Fruit fly (Drosophila melanogaster) whole organism, embryonic: ENCODE data around the gene CG17327.

Experiments used
- Adf1 ChIP-seq: fragments of 200-800 bp; sonication (Bioruptor generic); IDR thresholded peaks from 2 replicates; pipeline ENCODE4 v1.3.6; 2022; ENCODE audit warnings: missing biosample characterization, missing genetic modification characterization
- CG10979 ChIP-seq: fragments of 200-800 bp; sonication (Bioruptor generic); optimal IDR thresholded peaks from 2 replicates; lab custom pipeline; 2018; ENCODE audit warnings: missing biosample characterization, mild to moderate bottlenecking, missing genetic modification characterization, moderate library complexity
- CG11560 ChIP-seq: fragments of 200-800 bp; sonication (Bioruptor generic); IDR thresholded peaks from 3 replicates; pipeline ENCODE4 v1.3.6; 2022; ENCODE audit warnings: missing biosample characterization, missing genetic modification characterization
- CG12299 ChIP-seq: fragments of 200-800 bp; sonication (Bioruptor generic); optimal IDR thresholded peaks from 2 replicates; lab custom pipeline; 2018; ENCODE audit warnings: missing biosample characterization, mild to moderate bottlenecking, missing genetic modification characterization
- CG12391 ChIP-seq: fragments of 200-800 bp; sonication (Bioruptor generic); optimal IDR thresholded peaks from 3 replicates; lab custom pipeline; 2018; ENCODE audit warnings: missing biosample characterization, mild to moderate bottlenecking, missing genetic modification characterization, moderate library complexity
- CG13894 ChIP-seq: fragments of 200-800 bp; sonication (Bioruptor generic); optimal IDR thresholded peaks from 3 replicates; lab custom pipeline; 2018; ENCODE audit warnings: missing biosample characterization, mild to moderate bottlenecking, missing genetic modification characterization, moderate library complexity
- CG14050 ChIP-seq: fragments of 200-800 bp; sonication (Bioruptor generic); IDR thresholded peaks from 3 replicates; pipeline ENCODE4 v1.3.6; 2022; ENCODE audit warnings: missing biosample characterization, missing genetic modification characterization
- CG17612 ChIP-seq: fragments of 200-800 bp; sonication (Bioruptor generic); IDR thresholded peaks from 2 replicates; pipeline ENCODE4 v1.3.6; 2022; ENCODE audit warnings: missing biosample characterization, missing genetic modification characterization
- CG17829 ChIP-seq: fragments of 200-800 bp; optimal IDR thresholded peaks from 2 replicates; lab custom pipeline; 2019; ENCODE audit warnings: missing biosample characterization, mild to moderate bottlenecking, missing genetic modification characterization, moderate library complexity
- CG2116 ChIP-seq: fragments of 200-800 bp; sonication (Bioruptor generic); optimal IDR thresholded peaks from 3 replicates; lab custom pipeline; 2018; ENCODE audit warnings: missing biosample characterization, mild to moderate bottlenecking, missing genetic modification characterization
- CG30020 ChIP-seq: fragments of 200-800 bp; optimal IDR thresholded peaks from 2 replicates; lab custom pipeline; 2019; ENCODE audit warnings: missing biosample characterization, mild to moderate bottlenecking, missing genetic modification characterization, moderate library complexity
- CG32532 ChIP-seq: fragments of 200-800 bp; sonication (Bioruptor generic); IDR thresholded peaks from 2 replicates; pipeline ENCODE4 v1.3.6; 2022; ENCODE audit warnings: missing biosample characterization, missing genetic modification characterization
- CG34224 ChIP-seq: fragments of 200-800 bp; sonication (Bioruptor generic); IDR thresholded peaks from 3 replicates; pipeline ENCODE4 v1.3.6; 2022; ENCODE audit warnings: missing biosample characterization, missing genetic modification characterization; ENCODE audit not compliant: partially characterized antibody
- CG34422 ChIP-seq: fragments of 200-800 bp; sonication (Bioruptor generic); IDR thresholded peaks from 3 replicates; pipeline ENCODE4 v1.3.6; 2022; ENCODE audit warnings: missing biosample characterization, missing genetic modification characterization
- CG3847 ChIP-seq: fragments of 200-800 bp; sonication (Bioruptor generic); IDR thresholded peaks from 2 replicates; pipeline ENCODE4 v1.3.6; 2022; ENCODE audit warnings: missing biosample characterization, missing genetic modification characterization
- CG4820 ChIP-seq: fragments of 200-800 bp; sonication (Bioruptor generic); optimal IDR thresholded peaks from 3 replicates; lab custom pipeline; 2016; ENCODE audit warnings: missing biosample characterization, missing genetic modification characterization
- CG6791 ChIP-seq: fragments of 200-800 bp; sonication (Bioruptor generic); IDR thresholded peaks from 3 replicates; pipeline ENCODE4 v1.3.6; 2022; ENCODE audit warnings: missing biosample characterization, missing genetic modification characterization; ENCODE audit not compliant: partially characterized antibody
- CG8478 ChIP-seq: fragments of >200 bp; optimal IDR thresholded peaks from 2 replicates; lab custom pipeline; 2018
- CG9797 ChIP-seq: fragments of 200-800 bp; sonication (Bioruptor generic); optimal IDR thresholded peaks from 3 replicates; lab custom pipeline; 2018; ENCODE audit warnings: missing biosample characterization, mild to moderate bottlenecking, missing genetic modification characterization
- Dll ChIP-seq: fragments of 200-800 bp; sonication (Bioruptor generic); IDR thresholded peaks from 4 replicates; pipeline ENCODE4 v1.3.6; 2022; ENCODE audit warnings: missing biosample characterization, missing genetic modification characterization; ENCODE audit not compliant: partially characterized antibody
- Ets97D ChIP-seq: fragments of 200-800 bp; sonication (Bioruptor generic); optimal IDR thresholded peaks from 3 replicates; lab custom pipeline; 2016; ENCODE audit warnings: missing biosample characterization, missing genetic modification characterization
- Fer3 ChIP-seq: fragments of 200-800 bp; sonication (Bioruptor generic); optimal IDR thresholded peaks from 2 replicates; lab custom pipeline; 2018; ENCODE audit warnings: missing biosample characterization, mild to moderate bottlenecking, missing genetic modification characterization, moderate library complexity
- HLH4C ChIP-seq: fragments of 200-800 bp; sonication (Bioruptor generic); IDR thresholded peaks from 3 replicates; pipeline ENCODE4 v1.3.6; 2022; ENCODE audit warnings: missing biosample characterization, missing genetic modification characterization; ENCODE audit not compliant: partially characterized antibody
- Hand ChIP-seq: fragments of 200-800 bp; sonication (Bioruptor generic); optimal IDR thresholded peaks from 2 replicates; lab custom pipeline; 2017; ENCODE audit warnings: mild to moderate bottlenecking, missing biosample characterization, missing genetic modification reagents, missing genetic modification characterization
- Lhr ChIP-seq: fragments of 200-800 bp; sonication (Bioruptor generic); optimal IDR thresholded peaks from 3 replicates; lab custom pipeline; 2017; ENCODE audit warnings: mild to moderate bottlenecking, missing biosample characterization, missing genetic modification reagents, missing genetic modification characterization
- MESR4 ChIP-seq: fragments of 200-800 bp; sonication (Bioruptor generic); optimal IDR thresholded peaks from 2 replicates; lab custom pipeline; 2018; ENCODE audit warnings: missing biosample characterization, mild to moderate bottlenecking, missing genetic modification characterization, moderate library complexity
- Meics ChIP-seq: fragments of 200-800 bp; sonication (Bioruptor generic); optimal IDR thresholded peaks from 2 replicates; lab custom pipeline; 2017; ENCODE audit warnings: missing biosample characterization, mild to moderate bottlenecking, missing genetic modification characterization
- Sin3A ChIP-seq: fragments of >200 bp; optimal IDR thresholded peaks from 2 replicates; lab custom pipeline; 2018
- Tbp ChIP-seq: fragments of >200 bp; optimal IDR thresholded peaks from 2 replicates; lab custom pipeline; 2018; ENCODE audit warnings: missing biosample characterization, missing genetic modification characterization
- YL-1 ChIP-seq: fragments of 200-800 bp; sonication (Bioruptor generic); optimal IDR thresholded peaks from 3 replicates; lab custom pipeline; 2017; ENCODE audit warnings: missing biosample characterization, mild to moderate bottlenecking, missing genetic modification characterization
- aop ChIP-seq: fragments of 200-800 bp; sonication (Bioruptor generic); IDR thresholded peaks from 2 replicates; pipeline ENCODE4 v1.3.6; 2022; ENCODE audit warnings: missing biosample characterization, missing genetic modification characterization
- bbx ChIP-seq: fragments of 200-800 bp; sonication (Bioruptor generic); IDR thresholded peaks from 2 replicates; pipeline ENCODE4 v1.3.6; 2022; ENCODE audit warnings: missing biosample characterization, missing genetic modification characterization; ENCODE audit not compliant: partially characterized antibody
- gfzf ChIP-seq: fragments of 200-800 bp; sonication (Bioruptor generic); optimal IDR thresholded peaks from 2 replicates; lab custom pipeline; 2016; ENCODE audit warnings: missing biosample characterization, mild to moderate bottlenecking, missing genetic modification characterization, moderate library complexity
- hkb ChIP-seq, 2 experiments: fragments of 200-800 bp in 1 of 2; fragments of >200 bp in 1 of 2; sonication (Bioruptor generic) in 1 of 2; IDR thresholded peaks in 1 of 2; optimal IDR thresholded peaks in 1 of 2; 2 replicates each; pipeline versions ENCODE4 v1.3.6 to Lab custom; 2017 to 2022; ENCODE audit warnings: missing biosample characterization in 1 of 2, missing genetic modification characterization in 1 of 2
- lola ChIP-seq, 3 experiments: fragments of >200 bp in 2 of 3; fragments of 200-800 bp in 1 of 3; sonication (Bioruptor generic) in 1 of 3; optimal IDR thresholded peaks; 2 replicates each; lab custom pipeline; 2017 to 2019; ENCODE audit warnings: missing biosample characterization in 3 of 3, missing genetic modification characterization in 3 of 3, mild to moderate bottlenecking in 1 of 3, moderate library complexity in 1 of 3
- sna ChIP-seq: fragments of 200-800 bp; sonication (Bioruptor generic); IDR thresholded peaks from 2 replicates; pipeline ENCODE4 v1.3.6; 2022; ENCODE audit warnings: missing biosample characterization, missing genetic modification characterization; ENCODE audit not compliant: partially characterized antibody
- stc ChIP-seq: fragments of 200-800 bp; sonication (Bioruptor generic); IDR thresholded peaks from 2 replicates; pipeline ENCODE4 v1.3.6; 2022; ENCODE audit warnings: missing biosample characterization, missing genetic modification characterization
- tll ChIP-seq, 2 experiments: fragments of 200-800 bp in 1 of 2; fragments of >200 bp in 1 of 2; sonication (Bioruptor generic) in 1 of 2; optimal IDR thresholded peaks; 2 replicates each; lab custom pipeline; 2017 to 2019; ENCODE audit warnings: missing biosample characterization in 2 of 2, missing genetic modification characterization in 2 of 2, mild to moderate bottlenecking in 1 of 2, moderate library complexity in 1 of 2
- wdn ChIP-seq: fragments of 200-800 bp; sonication (Bioruptor generic); IDR thresholded peaks from 2 replicates; pipeline ENCODE4 v1.3.6; 2022; ENCODE audit warnings: missing biosample characterization, missing genetic modification characterization
- zfh2 ChIP-seq: fragments of 200-800 bp; sonication (Bioruptor generic); optimal IDR thresholded peaks from 2 replicates; lab custom pipeline; 2016; ENCODE audit warnings: missing biosample characterization, missing genetic modification characterization

CG17327 gene

DNA sequence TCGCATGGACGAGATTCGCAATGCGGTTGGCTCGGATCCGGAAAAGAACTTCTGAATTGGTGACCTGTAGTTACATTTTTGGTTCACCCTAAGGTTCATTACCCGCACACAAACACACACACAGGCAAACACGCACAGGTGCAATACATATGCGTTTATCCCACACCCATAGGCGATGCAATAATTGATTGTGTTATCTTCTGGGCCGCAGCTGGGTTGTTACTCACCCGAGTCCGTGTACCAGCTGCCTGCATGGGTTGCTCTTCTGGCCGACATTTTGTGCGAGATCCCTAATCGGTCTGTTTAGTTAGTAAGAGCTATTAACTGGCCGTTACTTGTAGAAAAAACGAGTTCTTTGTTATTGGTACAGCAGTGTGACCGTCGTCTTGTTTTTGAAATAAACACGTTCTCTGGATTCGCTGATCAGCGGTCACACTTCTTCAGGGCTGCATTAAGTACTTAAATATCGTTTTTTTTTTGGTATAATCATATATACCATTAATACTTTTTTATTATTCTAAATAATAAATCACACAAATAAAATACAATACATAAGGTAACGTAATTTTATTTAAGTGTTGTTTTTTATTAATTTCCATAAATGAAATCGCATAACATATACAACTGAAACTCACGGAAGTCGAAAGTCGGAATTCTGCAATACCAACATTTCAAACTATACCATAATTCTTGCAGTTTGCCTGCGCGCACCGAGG is 13.5 kb upstream of the CG17327 start, which contains the start of gene CG8031 (continued):
- peak; percentile 97 for TF ChIP-seq CG9797 (GFP tag; lab: Kevin White, UChicago)
- peak; percentile 27 for TF ChIP-seq CG30020 (tag; lab: Kevin White, UChicago)
- TF ChIP-seq CG3847 (GFP tag; lab: Robert Waterston, UW) = peak; percentile 54
- TF ChIP-seq MESR4 = peak; percentile 97
- peak; percentile 91 for TF ChIP-seq Sin3A (lab: Kevin White, UChicago)
- 0 out of 3 replicates have a peak, but pooled peaks have one; percentile 18 for TF ChIP-seq CG14050 (GFP tag; lab: Robert Waterston, UW)
- TF ChIP-seq CG12299 = no peak
- peak; percentile 24 for TF ChIP-seq hkb (optimal IDR thresholded peaks at IDR 0.05; lab: Kevin White, UChicago)
- TF ChIP-seq hkb (GFP tag; IDR thresholded peaks at IDR 0.05; lab: Robert Waterston, UW) = peak; percentile 29
- TF ChIP-seq Lhr = peak; percentile 78
- TF ChIP-seq sna = peak; percentile 55; the same call in 1 of the 2 replicates
- peak; percentile 16 for TF ChIP-seq Ets97D
- peak in 1 of 3 experiments; percentile 14 for TF ChIP-seq lola (GFP tag; optimal IDR thresholded peaks at IDR 0.05; lab: Kevin White, UChicago)
- peak; percentile 70 for TF ChIP-seq CG2116
- no peak for TF ChIP-seq Adf1 (GFP tag; lab: Robert Waterston, UW)
- peak; percentile 32; the same call in 1 of the 2 replicates for TF ChIP-seq bbx
- TF ChIP-seq CG17612 (GFP tag; lab: Robert Waterston, UW) = no peak
- peak; percentile 28; the same call in 2 of the 3 replicates for TF ChIP-seq CG34224 (GFP tag; lab: Robert Waterston, UW)
- no peak for TF ChIP-seq CG13894 (tag; lab: Kevin White, UChicago)
- TF ChIP-seq tll (GFP tag; optimal IDR thresholded peaks at IDR 0.05; lab: Kevin White, UChicago) = peak in 1 of 2 experiments; percentile 5
- no peak for TF ChIP-seq wdn (GFP tag; lab: Robert Waterston, UW)
- peak; percentile 66; the same call in 2 of the 3 replicates for TF ChIP-seq CG34422 (GFP tag; lab: Robert Waterston, UW)
- TF ChIP-seq CG8478 (lab: Kevin White, UChicago) = peak; percentile 21
- TF ChIP-seq Dll (GFP tag; lab: Robert Waterston, UW) = 0 out of 4 replicates have a peak, but pooled peaks have one; percentile 17
- TF ChIP-seq gfzf (GFP tag; lab: Kevin White, UChicago) = peak; percentile 82
- TF ChIP-seq YL-1 (GFP tag; lab: Kevin White, UChicago) = peak; percentile 46
- TF ChIP-seq CG32532 (GFP tag; lab: Robert Waterston, UW) = no peak
- peak; percentile 11 for TF ChIP-seq CG10979 (tag; lab: Kevin White, UChicago)
- TF ChIP-seq CG17829 (tag; lab: Kevin White, UChicago) = peak; percentile 7
- TF ChIP-seq CG4820 = no peak
- TF ChIP-seq CG12391 (tag; lab: Kevin White, UChicago) = peak; percentile 41
- no peak for TF ChIP-seq zfh2 (GFP tag; lab: Kevin White, UChicago)
- TF ChIP-seq, all 482 proteins: peak for 48

DNA sequence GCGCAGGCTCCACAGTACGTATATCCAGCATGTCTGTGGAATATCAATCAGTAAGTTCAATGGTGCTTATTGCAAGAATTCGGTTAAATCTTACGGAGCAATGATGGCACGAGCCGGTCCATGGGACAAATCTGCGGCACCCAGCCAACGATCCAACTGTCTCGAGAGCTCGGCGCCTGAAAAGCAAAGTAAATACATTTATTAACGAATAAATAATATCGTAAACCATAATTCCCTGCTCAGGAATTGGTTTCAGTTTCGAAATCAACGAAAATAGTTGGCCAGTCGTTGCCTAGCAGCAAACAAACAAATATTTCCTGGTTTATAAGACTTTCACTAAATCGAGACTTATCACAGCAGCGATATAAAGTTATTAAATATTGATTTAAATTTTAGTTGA is 12.1 kb upstream of the CG17327 start, which contains the start of gene CG11656:
Gene CG11656, plus strand, starts transcription at position 301 of the 400 bp plus-strand sequence.
- TF ChIP-seq Hand (GFP tag; lab: Kevin White, UChicago) (no peak), HLH4C (GFP tag; lab: Robert Waterston, UW) (no peak), Tbp (GFP tag; lab: Kevin White, UChicago) (no peak), aop (GFP tag; lab: Robert Waterston, UW) (no peak), stc (GFP tag; lab: Robert Waterston, UW) (no peak), CG11560 (tag; lab: Robert Waterston, UW) (no peak), CG6791 (GFP tag; lab: Robert Waterston, UW) (no peak), Fer3 (tag; lab: Kevin White, UChicago) (no peak), Meics (GFP tag; lab: Kevin White, UChicago) (no peak)
